Fruit fly (Drosophila melanogaster) Kc167 (cell line): ENCODE results near the gene Ras85D.

ENCODE experiments used
- Myc ChIP-seq: fragments of >200 bp; optimal IDR thresholded peaks from 2 replicates; lab custom pipeline; 2017; ENCODE audit warnings: missing external identifiers
- Sin3A ChIP-seq: fragments of >200 bp; optimal IDR thresholded peaks from 2 replicates; lab custom pipeline; 2018; ENCODE audit warnings: missing external identifiers
- h ChIP-seq: fragments of >200 bp; optimal IDR thresholded peaks from 3 replicates; lab custom pipeline; 2018; ENCODE audit warnings: missing external identifiers
- insv ChIP-seq: fragments of >200 bp; optimal IDR thresholded peaks from 3 replicates; lab custom pipeline; 2018; ENCODE audit warnings: missing external identifiers
- psq ChIP-seq: fragments of >200 bp; optimal IDR thresholded peaks from 2 replicates; lab custom pipeline; 2017; ENCODE audit warnings: missing external identifiers
- ttk ChIP-seq: sonication (Bioruptor generic); optimal IDR thresholded peaks from 2 replicates; lab custom pipeline; 2017; ENCODE audit warnings: missing external identifiers

The Ras85D gene

dm6 chr3R:9534595-9535217 lies 21.8 kb upstream of the Ras85D start:
- TF ChIP-seq Sin3A (lab: Kevin White, UChicago) (no peak), psq (lab: Kevin White, UChicago) (no peak), Myc (lab: Kevin White, UChicago) (no peak), insv (lab: Kevin White, UChicago) (no peak), h (no peak), ttk (lab: Kevin White, UChicago) (no peak)

- TF ChIP-seq insv (lab: Kevin White, UChicago) (no peak), Sin3A (lab: Kevin White, UChicago) (no peak), psq (lab: Kevin White, UChicago) (no peak), Myc (lab: Kevin White, UChicago) (no peak), ttk (lab: Kevin White, UChicago) (no peak), h (no peak)
These were observed 21.2 kb upstream of the Ras85D start for dm6 chr3R:9534125-9534496.

- no peak for TF ChIP-seq insv (lab: Kevin White, UChicago)
- TF ChIP-seq h = no peak
- no peak for TF ChIP-seq psq (lab: Kevin White, UChicago)
- no peak for TF ChIP-seq Sin3A (lab: Kevin White, UChicago)
- no peak for TF ChIP-seq ttk (lab: Kevin White, UChicago)
- no peak for TF ChIP-seq Myc (lab: Kevin White, UChicago)
These were observed 20.6 kb upstream of the Ras85D start for dm6 chr3R:9533181-9534124.

- TF ChIP-seq insv (lab: Kevin White, UChicago) = no peak
- no peak for TF ChIP-seq Sin3A (lab: Kevin White, UChicago)
- TF ChIP-seq Myc (lab: Kevin White, UChicago) = no peak
- no peak for TF ChIP-seq ttk (lab: Kevin White, UChicago)
- no peak for TF ChIP-seq psq (lab: Kevin White, UChicago)
- no peak for TF ChIP-seq h
These were observed 19.7 kb upstream of the Ras85D start, which contains the start of gene by for dm6 chr3R:9532437-9533180. by (minus strand) TSS chr3R:9533011.

dm6 chr3R:9529913-9530312 lies 17.0 kb upstream of the Ras85D start:
- no peak for TF ChIP-seq insv (lab: Kevin White, UChicago)
- TF ChIP-seq ttk (lab: Kevin White, UChicago) = no peak
- TF ChIP-seq psq (lab: Kevin White, UChicago) = no peak
- TF ChIP-seq h = no peak
- TF ChIP-seq Myc (lab: Kevin White, UChicago) = no peak
- TF ChIP-seq Sin3A (lab: Kevin White, UChicago) = no peak

- TF ChIP-seq psq (lab: Kevin White, UChicago) = no peak
- no peak for TF ChIP-seq Myc (lab: Kevin White, UChicago)
- TF ChIP-seq Sin3A (lab: Kevin White, UChicago) = no peak
- TF ChIP-seq h = no peak
- TF ChIP-seq ttk (lab: Kevin White, UChicago) = no peak
- TF ChIP-seq insv (lab: Kevin White, UChicago) = no peak
These were observed 16.6 kb upstream of the Ras85D start for dm6 chr3R:9529387-9529897.

dm6 chr3R:9527907-9528842 lies 15.3 kb upstream of the Ras85D start:
- TF ChIP-seq insv (lab: Kevin White, UChicago) = no peak
- no peak for TF ChIP-seq Myc (lab: Kevin White, UChicago)
- no peak for TF ChIP-seq Sin3A (lab: Kevin White, UChicago)
- no peak for TF ChIP-seq psq (lab: Kevin White, UChicago)
- no peak for TF ChIP-seq h
- no peak for TF ChIP-seq ttk (lab: Kevin White, UChicago)

dm6 chr3R:9516400-9516852 lies 3.6 kb upstream of the Ras85D start:
- TF ChIP-seq ttk (lab: Kevin White, UChicago) (no peak), insv (lab: Kevin White, UChicago) (no peak), Myc (lab: Kevin White, UChicago) (no peak), psq (lab: Kevin White, UChicago) (no peak), h (no peak), Sin3A (lab: Kevin White, UChicago) (no peak)

dm6 chr3R:9515860-9516344 lies 3.0 kb upstream of the Ras85D start, which contains the start of the genes mRpL47, CG8176 and Kdm3:
mRpL47 (minus strand) TSS chr3R:9515908.
CG8176 (plus strand) TSS chr3R:9516007.
Kdm3 (plus strand) TSS chr3R:9516007.
- TF ChIP-seq Sin3A (lab: Kevin White, UChicago) (no peak), Myc (lab: Kevin White, UChicago) (no peak), h (no peak), insv (lab: Kevin White, UChicago) (no peak), ttk (lab: Kevin White, UChicago) (no peak), psq (lab: Kevin White, UChicago) (no peak)
